Fruit fly (Drosophila melanogaster) whole organism, wandering third instar larva: ENCODE results near the gene RpS27.
A peak's percentile ranks its signal among the peaks of the same experiment; 100 is the strongest.

Experiments
- Abd-B ChIP-seq: fragments of >200 bp; optimal IDR thresholded peaks from 2 replicates; lab custom pipeline; 2017; ENCODE audit warnings: missing biosample characterization, missing genetic modification characterization
- CG32264 ChIP-seq: fragments of 200-800 bp; sonication (Bioruptor generic); optimal IDR thresholded peaks from 2 replicates; lab custom pipeline; 2016; ENCODE audit warnings: missing biosample characterization, missing genetic modification characterization
- CG9705 ChIP-seq: fragments of 200-800 bp; sonication (Bioruptor generic); optimal IDR thresholded peaks from 2 replicates; lab custom pipeline; 2018; ENCODE audit warnings: missing biosample characterization, mild to moderate bottlenecking, missing genetic modification characterization
- CrebA ChIP-seq: fragments of 200-800 bp; sonication (Bioruptor generic); optimal IDR thresholded peaks from 2 replicates; lab custom pipeline; 2016; ENCODE audit warnings: missing biosample characterization, mild to moderate bottlenecking, missing genetic modification characterization, borderline replicate concordance
- Dfd ChIP-seq: fragments of >200 bp; optimal IDR thresholded peaks from 2 replicates; lab custom pipeline; 2017; ENCODE audit warnings: missing biosample characterization, missing genetic modification characterization
- Dif ChIP-seq: fragments of 200-275, 200-300 bp; sonication (Bioruptor generic); optimal IDR thresholded peaks from 2 replicates; lab custom pipeline; 2018; ENCODE audit warnings: missing biosample characterization, missing genetic modification characterization; ENCODE audit not compliant: partially characterized antibody
- GATAd ChIP-seq: sonication (Bioruptor generic); optimal IDR thresholded peaks from 2 replicates; lab custom pipeline; 2016; ENCODE audit warnings: missing biosample characterization, missing genetic modification characterization
- HLH106 ChIP-seq: fragments of 200-800 bp; optimal IDR thresholded peaks from 3 replicates; lab custom pipeline; 2019; ENCODE audit warnings: missing biosample characterization, mild to moderate bottlenecking, missing genetic modification characterization, moderate library complexity
- Hnf4 ChIP-seq: fragments of 200-800 bp; sonication (Bioruptor generic); optimal IDR thresholded peaks from 2 replicates; lab custom pipeline; 2016; ENCODE audit warnings: missing biosample characterization, mild to moderate bottlenecking, missing genetic modification characterization
- Hr78 ChIP-seq: fragments of >200 bp; optimal IDR thresholded peaks from 2 replicates; lab custom pipeline; 2017; ENCODE audit warnings: missing biosample characterization, missing genetic modification characterization
- Hr83 ChIP-seq: fragments of 200-300 bp; sonication (Bioruptor generic); optimal IDR thresholded peaks from 2 replicates; lab custom pipeline; 2016; ENCODE audit warnings: missing biosample characterization, mild to moderate bottlenecking, missing genetic modification characterization, moderate library complexity; ENCODE audit not compliant: poor library complexity, severe bottlenecking
- Jra ChIP-seq: sonication (Bioruptor generic); optimal IDR thresholded peaks from 2 replicates; lab custom pipeline; 2016; ENCODE audit warnings: missing biosample characterization, missing genetic modification characterization
- Mio ChIP-seq: sonication (Bioruptor generic); optimal IDR thresholded peaks from 2 replicates; lab custom pipeline; 2016; ENCODE audit warnings: missing biosample characterization, missing genetic modification characterization
- Myc ChIP-seq: fragments of >200 bp; optimal IDR thresholded peaks from 2 replicates; lab custom pipeline; 2017
- N ChIP-seq: fragments of >200 bp; optimal IDR thresholded peaks from 2 replicates; lab custom pipeline; 2018; ENCODE audit warnings: missing biosample characterization, missing external identifiers, missing genetic modification characterization
- OdsH ChIP-seq: fragments of 200-800 bp; sonication (Bioruptor generic); optimal IDR thresholded peaks from 2 replicates; lab custom pipeline; 2016; ENCODE audit warnings: missing biosample characterization, mild to moderate bottlenecking, missing genetic modification characterization
- Rel ChIP-seq, 2 experiments: fragments of 200-800 bp; sonication (Bioruptor generic) in 1 of 2; optimal IDR thresholded peaks; 2 replicates in 1 of 2; 3 replicates in 1 of 2; lab custom pipeline; 2016 to 2019; ENCODE audit warnings: mild to moderate bottlenecking in 2 of 2, missing biosample characterization in 2 of 2, missing genetic modification characterization in 2 of 2, moderate library complexity in 1 of 2
- Sp1 ChIP-seq: fragments of 200-800 bp; sonication (Bioruptor generic); optimal IDR thresholded peaks from 3 replicates; lab custom pipeline; 2019; ENCODE audit warnings: missing biosample characterization, mild to moderate bottlenecking, missing genetic modification characterization, moderate library complexity
- Vsx2 ChIP-seq: fragments of 200-300, 225-300 bp; sonication (Bioruptor generic); optimal IDR thresholded peaks from 2 replicates; lab custom pipeline; 2018; ENCODE audit warnings: missing biosample characterization, missing genetic modification characterization; ENCODE audit not compliant: partially characterized antibody
- br ChIP-seq: fragments of 200-800 bp; sonication (Bioruptor generic); optimal IDR thresholded peaks from 2 replicates; lab custom pipeline; 2016; ENCODE audit warnings: missing biosample characterization, missing genetic modification characterization
- brk ChIP-seq: fragments of 200-800 bp; sonication (Bioruptor generic); optimal IDR thresholded peaks from 2 replicates; lab custom pipeline; 2016; ENCODE audit warnings: missing biosample characterization, mild to moderate bottlenecking, missing genetic modification characterization
- dl ChIP-seq, 2 experiments: fragments of 175-275, 200-275 bp in 1 of 2; fragments of 200-275 bp in 1 of 2; sonication (Bioruptor generic); optimal IDR thresholded peaks; lab custom pipeline; 2018; ENCODE audit warnings: mild to moderate bottlenecking in 2 of 2, missing biosample characterization in 2 of 2, missing genetic modification characterization in 2 of 2, moderate library complexity in 2 of 2; ENCODE audit not compliant: partially characterized antibody in 2 of 2, insufficient read depth in 1 of 2
- dmrt93B ChIP-seq: fragments of 200-800 bp; sonication (Bioruptor generic); optimal IDR thresholded peaks from 2 replicates; lab custom pipeline; 2018; ENCODE audit warnings: missing biosample characterization, mild to moderate bottlenecking, missing genetic modification characterization
- dsf ChIP-seq: sonication (Bioruptor generic); optimal IDR thresholded peaks from 2 replicates; lab custom pipeline; 2016; ENCODE audit warnings: missing biosample characterization, missing genetic modification characterization, borderline replicate concordance
- ey ChIP-seq: fragments of 200-800 bp; sonication (Bioruptor generic); optimal IDR thresholded peaks from 2 replicates; lab custom pipeline; 2016; ENCODE audit warnings: missing biosample characterization, missing genetic modification characterization
- foxo ChIP-seq, 2 experiments: fragments of 200-800 bp; sonication (Bioruptor generic); optimal IDR thresholded peaks; 2 replicates in 1 of 2; 3 replicates in 1 of 2; lab custom pipeline; 2016 to 2017; ENCODE audit warnings: missing biosample characterization in 2 of 2, missing genetic modification characterization in 2 of 2
- fru ChIP-seq: fragments of 200-800 bp; sonication (Bioruptor generic); optimal IDR thresholded peaks from 3 replicates; lab custom pipeline; 2016; ENCODE audit warnings: missing biosample characterization, mild to moderate bottlenecking, missing genetic modification characterization
- h ChIP-seq: fragments of 200-800 bp; sonication (Bioruptor generic); optimal IDR thresholded peaks from 3 replicates; lab custom pipeline; 2016; ENCODE audit warnings: missing biosample characterization, mild to moderate bottlenecking, missing genetic modification characterization
- jim ChIP-seq: fragments of 175-275, 200-325 bp; sonication (Bioruptor generic); optimal IDR thresholded peaks from 2 replicates; lab custom pipeline; 2016; ENCODE audit warnings: missing biosample characterization, mild to moderate bottlenecking, missing genetic modification characterization
- lola ChIP-seq: fragments of >200 bp; optimal IDR thresholded peaks from 2 replicates; lab custom pipeline; 2017; ENCODE audit warnings: missing biosample characterization, missing genetic modification characterization
- pan ChIP-seq: fragments of >200 bp; optimal IDR thresholded peaks from 2 replicates; lab custom pipeline; 2017
- psq ChIP-seq: fragments of 200-800 bp; sonication (Bioruptor generic); optimal IDR thresholded peaks from 3 replicates; lab custom pipeline; 2017; ENCODE audit warnings: missing biosample characterization, mild to moderate bottlenecking, missing genetic modification characterization, moderate library complexity
- rgr ChIP-seq: fragments of 200-800 bp; sonication (Bioruptor generic); optimal IDR thresholded peaks from 3 replicates; lab custom pipeline; 2016; ENCODE audit warnings: missing biosample characterization, mild to moderate bottlenecking, missing genetic modification characterization
- sage ChIP-seq: fragments of 200-800 bp; sonication (Bioruptor generic); optimal IDR thresholded peaks from 2 replicates; lab custom pipeline; 2016; ENCODE audit warnings: missing biosample characterization, mild to moderate bottlenecking, missing genetic modification characterization
- sv ChIP-seq: fragments of 200-800 bp; sonication (Bioruptor generic); optimal IDR thresholded peaks from 3 replicates; lab custom pipeline; 2016; ENCODE audit warnings: missing biosample characterization, missing genetic modification characterization
- tai ChIP-seq: sonication (Bioruptor generic); optimal IDR thresholded peaks from 2 replicates; lab custom pipeline; 2016; ENCODE audit warnings: missing biosample characterization, missing genetic modification characterization
- usp ChIP-seq: fragments of >200 bp; optimal IDR thresholded peaks from 2 replicates; lab custom pipeline; 2017; ENCODE audit warnings: missing biosample characterization, missing genetic modification characterization
- woc ChIP-seq: sonication (Bioruptor generic); optimal IDR thresholded peaks from 2 replicates; lab custom pipeline; 2016; ENCODE audit warnings: missing biosample characterization, mild to moderate bottlenecking, missing genetic modification characterization

Gene RpS27

dm6 chr3R:25207405-25208003 lies 39.8 kb downstream of the RpS27 start:
- TF ChIP-seq rgr (GFP tag; lab: Kevin White, UChicago), result peak; percentile 78
- peak; percentile 45 for TF ChIP-seq dmrt93B (GFP tag; lab: Kevin White, UChicago)
- TF ChIP-seq jim (GFP tag; lab: Kevin White, UChicago), result no peak
- no peak for TF ChIP-seq dl (GFP tag; optimal IDR thresholded peaks at IDR 0.05; lab: Kevin White, UChicago; ENCODE audit: insufficient read depth in 1 of 2, partially characterized antibody in 2 of 2)
- no peak for TF ChIP-seq lola (GFP tag; lab: Kevin White, UChicago)
- TF ChIP-seq Hr78, result no peak
- TF ChIP-seq psq (GFP tag; lab: Kevin White, UChicago), result peak; percentile 65
- peak; percentile 4 for TF ChIP-seq CG32264
- no peak for TF ChIP-seq dsf (GFP tag; lab: Kevin White, UChicago)
- TF ChIP-seq pan (lab: Kevin White, UChicago), result no peak
- no peak for TF ChIP-seq Mio
- no peak for TF ChIP-seq Jra (GFP tag; lab: Kevin White, UChicago)
- no peak for TF ChIP-seq CrebA (GFP tag; lab: Kevin White, UChicago)
- no peak for TF ChIP-seq Dif (GFP tag; lab: Kevin White, UChicago)
- TF ChIP-seq brk, result peak; percentile 15
- TF ChIP-seq OdsH, result peak; percentile 75
- peak; percentile 20 for TF ChIP-seq tai (GFP tag; lab: Kevin White, UChicago)
- peak; percentile 71 for TF ChIP-seq h
- TF ChIP-seq GATAd (GFP tag; lab: Kevin White, UChicago), result no peak
- TF ChIP-seq Hnf4 (GFP tag; lab: Kevin White, UChicago), result peak; percentile 63
- no peak for TF ChIP-seq Hr83 (GFP tag; lab: Kevin White, UChicago)
- TF ChIP-seq foxo (GFP tag; optimal IDR thresholded peaks at IDR 0.05; lab: Kevin White, UChicago), result peak in 1 of 2 experiments; percentile 78
- TF ChIP-seq ey, result peak; percentile 64
- no peak for TF ChIP-seq Vsx2
- TF ChIP-seq woc (GFP tag; lab: Kevin White, UChicago), result peak; percentile 43
- no peak for TF ChIP-seq Abd-B (GFP tag; lab: Kevin White, UChicago)
- TF ChIP-seq fru (GFP tag; lab: Kevin White, UChicago), result peak; percentile 75
- peak; percentile 71 for TF ChIP-seq HLH106
- peak; percentile 63 for TF ChIP-seq sv (GFP tag; lab: Kevin White, UChicago)
- TF ChIP-seq Myc (lab: Kevin White, UChicago), result no peak
- TF ChIP-seq sage (GFP tag; lab: Kevin White, UChicago), result peak; percentile 38
- TF ChIP-seq N (GFP tag; lab: Kevin White, UChicago), result no peak
- no peak for TF ChIP-seq CG9705 (GFP tag; lab: Kevin White, UChicago)
- no peak for TF ChIP-seq usp (GFP tag; lab: Kevin White, UChicago)
- peak; percentile 66 for TF ChIP-seq Sp1 (GFP tag; lab: Kevin White, UChicago)
- TF ChIP-seq br, result peak; percentile 50
- TF ChIP-seq Dfd (GFP tag; lab: Kevin White, UChicago), result no peak
- TF ChIP-seq Rel (GFP tag; optimal IDR thresholded peaks at IDR 0.05; lab: Kevin White, UChicago), result no peak
- TF ChIP-seq Rel (tag; optimal IDR thresholded peaks at IDR 0.05; lab: Kevin White, UChicago), result no peak

dm6 chr3R:25205413-25205977 lies 41.8 kb downstream of the RpS27 start:
- TF ChIP-seq HLH106 (no peak), Jra (GFP tag; lab: Kevin White, UChicago) (no peak), CG9705 (GFP tag; lab: Kevin White, UChicago) (no peak), h (no peak), br (peak; percentile 24), rgr (GFP tag; lab: Kevin White, UChicago) (no peak), OdsH (no peak), usp (GFP tag; lab: Kevin White, UChicago) (no peak), Sp1 (GFP tag; lab: Kevin White, UChicago) (peak; percentile 2), brk (peak; percentile 2), Abd-B (GFP tag; lab: Kevin White, UChicago) (no peak), N (GFP tag; lab: Kevin White, UChicago) (no peak), Rel (GFP tag; optimal IDR thresholded peaks at IDR 0.05; lab: Kevin White, UChicago) (no peak), Rel (tag; optimal IDR thresholded peaks at IDR 0.05; lab: Kevin White, UChicago) (no peak), sv (GFP tag; lab: Kevin White, UChicago) (no peak), CrebA (GFP tag; lab: Kevin White, UChicago) (peak; percentile 4), Dif (GFP tag; lab: Kevin White, UChicago) (peak; percentile 2), Hnf4 (GFP tag; lab: Kevin White, UChicago) (no peak), tai (GFP tag; lab: Kevin White, UChicago) (no peak), fru (GFP tag; lab: Kevin White, UChicago) (peak; percentile 9), Mio (no peak), sage (GFP tag; lab: Kevin White, UChicago) (no peak), foxo (GFP tag; optimal IDR thresholded peaks at IDR 0.05; lab: Kevin White, UChicago) (no peak)
